Fruit fly (Drosophila melanogaster): ENCODE results near the gene Manf.

The Manf gene

dm6 chr3R:16355393-16355943 lies 6.3 kb downstream of the Manf start (continued):
- no peak for TF ChIP-seq trem (tag; optimal IDR thresholded peaks at IDR 0.05)
- no peak for TF ChIP-seq Atf3 (GFP tag; optimal IDR thresholded peaks at IDR 0.05)
- TF ChIP-seq luna (GFP tag; optimal IDR thresholded peaks at IDR 0.05), result no peak
- TF ChIP-seq CG18011 (GFP tag; optimal IDR thresholded peaks at IDR 0.05), result no peak
- peak; percentile 1 for TF ChIP-seq Usf (GFP tag; optimal IDR thresholded peaks at IDR 0.05)
- TF ChIP-seq fd102C (GFP tag; optimal IDR thresholded peaks at IDR 0.05), result no peak
- no peak for TF ChIP-seq pb (GFP tag; optimal IDR thresholded peaks at IDR 0.05)
- no peak for TF ChIP-seq Dad (GFP tag; optimal IDR thresholded peaks at IDR 0.05)
- no peak for TF ChIP-seq CG33213 (GFP tag; optimal IDR thresholded peaks at IDR 0.05)
- no peak for TF ChIP-seq so (GFP tag; IDR thresholded peaks at IDR 0.05)
- peak; percentile 61 for TF ChIP-seq CG9817 (tag; optimal IDR thresholded peaks at IDR 0.05)
- TF ChIP-seq her (GFP tag; optimal IDR thresholded peaks at IDR 0.05), result peak; percentile 60
- TF ChIP-seq ERR (GFP tag; optimal IDR thresholded peaks at IDR 0.05), result peak; percentile 35
- no peak for TF ChIP-seq wek (GFP tag; optimal IDR thresholded peaks at IDR 0.05)
- TF ChIP-seq ash1 (GFP tag; optimal IDR thresholded peaks at IDR 0.05), result peak; percentile 5
- TF ChIP-seq CG13624 (GFP tag; optimal IDR thresholded peaks at IDR 0.05), result peak; percentile 74
- no peak for TF ChIP-seq disco-r (GFP tag; optimal IDR thresholded peaks at IDR 0.05)
- TF ChIP-seq CG13894 (tag; optimal IDR thresholded peaks at IDR 0.05), result peak; percentile 80
- no peak for TF ChIP-seq CG15696 (tag; optimal IDR thresholded peaks at IDR 0.05)
- no peak for TF ChIP-seq chif (GFP tag; optimal IDR thresholded peaks at IDR 0.05)
- TF ChIP-seq CG4360 (GFP tag; IDR thresholded peaks at IDR 0.05), result no peak
- TF ChIP-seq CHES-1-like (GFP tag; optimal IDR thresholded peaks at IDR 0.05), result peak; percentile 44
- no peak for TF ChIP-seq Optix (GFP tag; IDR thresholded peaks at IDR 0.05)
- peak; percentile 30; the same call in 1 of the 3 replicates for TF ChIP-seq tgo (GFP tag; IDR thresholded peaks at IDR 0.05)
- TF ChIP-seq Sox102F (GFP tag; optimal IDR thresholded peaks at IDR 0.05), result peak; percentile 6
- no peak for TF ChIP-seq Doc3 (GFP tag; IDR thresholded peaks at IDR 0.05; ENCODE audit: partially characterized antibody)
- TF ChIP-seq sc (optimal IDR thresholded peaks at IDR 0.05), result no peak
- no peak for TF ChIP-seq sc (GFP tag; optimal IDR thresholded peaks at IDR 0.05)
- no peak for TF ChIP-seq CG4424 (GFP tag; optimal IDR thresholded peaks at IDR 0.05)
- TF ChIP-seq ewg (GFP tag; optimal IDR thresholded peaks at IDR 0.05), result no peak
- TF ChIP-seq CG7928 (GFP tag; optimal IDR thresholded peaks at IDR 0.05), result no peak
- TF ChIP-seq Ptx1 (GFP tag; IDR thresholded peaks at IDR 0.05), result peak; percentile 29; the same call in 1 of the 2 replicates
- TF ChIP-seq Fer3 (tag; optimal IDR thresholded peaks at IDR 0.05), result peak; percentile 62
- no peak for TF ChIP-seq org-1 (GFP tag; optimal IDR thresholded peaks at IDR 0.05)
- no peak; the same call in 2 of the 3 replicates for TF ChIP-seq Mrtf (GFP tag; IDR thresholded peaks at IDR 0.05)
- no peak for TF ChIP-seq CG17612 (GFP tag; IDR thresholded peaks at IDR 0.05)
- TF ChIP-seq CG30431 (GFP tag; optimal IDR thresholded peaks at IDR 0.05), result no peak
- TF ChIP-seq CG7357 (GFP tag; IDR thresholded peaks at IDR 0.05), result no peak
- no peak for TF ChIP-seq sens-2 (GFP tag; IDR thresholded peaks at IDR 0.05)
- no peak for TF ChIP-seq sim (GFP tag; IDR thresholded peaks at IDR 0.05)
- TF ChIP-seq Gug (GFP tag; IDR thresholded peaks at IDR 0.05), result peak; percentile 68; the same call in 2 of the 4 replicates
- TF ChIP-seq B-H1 (GFP tag; IDR thresholded peaks at IDR 0.05), result no peak
- no peak for TF ChIP-seq eve (GFP tag; optimal IDR thresholded peaks at IDR 0.05)
- TF ChIP-seq CG3281 (GFP tag; optimal IDR thresholded peaks at IDR 0.05), result peak; percentile 65
- TF ChIP-seq zf30C (GFP tag; optimal IDR thresholded peaks at IDR 0.05), result no peak
- no peak; the same call in 1 of the 2 replicates for TF ChIP-seq CG7372 (GFP tag; IDR thresholded peaks at IDR 0.05)
- TF ChIP-seq Dbx (GFP tag; IDR thresholded peaks at IDR 0.05), result peak; percentile 77; the same call in 2 of the 3 replicates
- TF ChIP-seq CG4328 (GFP tag; optimal IDR thresholded peaks at IDR 0.05), result peak; percentile 15
- no peak for TF ChIP-seq sna (GFP tag; IDR thresholded peaks at IDR 0.05; ENCODE audit: partially characterized antibody)
- TF ChIP-seq ems (GFP tag; optimal IDR thresholded peaks at IDR 0.05), result peak; percentile 4
- no peak for TF ChIP-seq ato (GFP tag; IDR thresholded peaks at IDR 0.05; ENCODE audit: partially characterized antibody)
- peak; percentile 63 for TF ChIP-seq dysf (GFP tag; IDR thresholded peaks at IDR 0.05)
